Worm (Caenorhabditis elegans) whole organism, L1 larva: Measurements from ENCODE around the gene fbxa-172.

ENCODE experiments used
- C04F5.9 ChIP-seq: sonication (generic microtip); optimal IDR thresholded peaks from 2 replicates; lab custom pipeline; 2016; ENCODE audit warnings: missing genetic modification characterization, missing compliant biosample characterization
- F16B12.6 ChIP-seq: fragments of 150-350 bp; optimal IDR thresholded peaks from 2 replicates; lab custom pipeline; 2014; ENCODE audit warnings: missing biosample characterization, missing genetic modification characterization
- Y116A8C.19 ChIP-seq: sonication (generic microtip); optimal IDR thresholded peaks from 2 replicates; lab custom pipeline; 2016; ENCODE audit warnings: missing compliant biosample characterization, missing genetic modification characterization, borderline replicate concordance
- aly-2 ChIP-seq: fragments of 150-350 bp; optimal IDR thresholded peaks from 2 replicates; lab custom pipeline; 2014; ENCODE audit warnings: missing biosample characterization, missing genetic modification characterization
- ceh-8 ChIP-seq: fragments of 200-800 bp; sonication (Bioruptor generic); optimal IDR thresholded peaks from 2 replicates; lab custom pipeline; 2018; ENCODE audit warnings: mild to moderate bottlenecking, missing genetic modification characterization, moderate library complexity, missing compliant biosample characterization
- ceh-82 ChIP-seq, 3 experiments: fragments of 150-350 bp in 1 of 3; sonication (generic microtip) in 2 of 3; optimal IDR thresholded peaks; 2 replicates each; lab custom pipeline; 2014 to 2017; ENCODE audit warnings: missing biosample characterization in 3 of 3, missing genetic modification characterization in 3 of 3
- ceh-88 ChIP-seq: fragments of 200-800 bp; sonication (Bioruptor generic); IDR thresholded peaks from 2 replicates; pipeline ENCODE4 v1.3.6; 2022; ENCODE audit warnings: missing genetic modification characterization, missing compliant biosample characterization
- ces-1 ChIP-seq: fragments of 150-350 bp; optimal IDR thresholded peaks from 2 replicates; lab custom pipeline; 2014; ENCODE audit warnings: missing biosample characterization, missing genetic modification reagents, missing genetic modification characterization
- egl-27 ChIP-seq, 2 experiments: fragments of 150-350 bp in 1 of 2; sonication (generic microtip); optimal IDR thresholded peaks; 3 replicates each; lab custom pipeline; 2017 to 2018; ENCODE audit warnings: missing biosample characterization in 2 of 2, missing genetic modification characterization in 2 of 2, missing genetic modification reagents in 2 of 2
- elt-3 ChIP-seq, 6 experiments: fragments of 150-350 bp in 1 of 6; sonication (generic microtip); optimal IDR thresholded peaks; 2 replicates each; lab custom pipeline; 2017 to 2018; ENCODE audit warnings: missing biosample characterization in 6 of 6, missing genetic modification characterization in 6 of 6, inconsistent platforms in 1 of 6
- fkh-10 ChIP-seq: sonication (generic microtip); optimal IDR thresholded peaks from 2 replicates; lab custom pipeline; 2017; ENCODE audit warnings: missing biosample characterization, missing genetic modification reagents, missing genetic modification characterization
- fkh-4 ChIP-seq: sonication (generic microtip); optimal IDR thresholded peaks from 2 replicates; lab custom pipeline; 2016; ENCODE audit warnings: missing compliant biosample characterization, missing genetic modification characterization, borderline replicate concordance
- hlh-17 ChIP-seq: fragments of 200-800 bp; sonication (Bioruptor generic); optimal IDR thresholded peaks from 2 replicates; lab custom pipeline; 2018; ENCODE audit warnings: missing genetic modification characterization, mild to moderate bottlenecking, missing compliant biosample characterization, moderate library complexity, borderline replicate concordance
- hlh-4 ChIP-seq: sonication (generic microtip); optimal IDR thresholded peaks from 2 replicates; lab custom pipeline; 2016; ENCODE audit warnings: mild to moderate bottlenecking, missing genetic modification characterization, missing compliant biosample characterization
- hpl-2 ChIP-seq: fragments of 150-350 bp; optimal IDR thresholded peaks from 2 replicates; lab custom pipeline; 2014; ENCODE audit warnings: missing biosample characterization, missing genetic modification reagents, missing genetic modification characterization
- jun-1 ChIP-seq: fragments of 150-350 bp; optimal IDR thresholded peaks from 2 replicates; lab custom pipeline; 2014; ENCODE audit warnings: missing biosample characterization, missing genetic modification reagents, missing genetic modification characterization
- lin-13 ChIP-seq: fragments of 150-350 bp; optimal IDR thresholded peaks from 2 replicates; lab custom pipeline; 2014; ENCODE audit warnings: missing biosample characterization, missing genetic modification reagents, missing genetic modification characterization
- lin-39 ChIP-seq: fragments of 150-350 bp; optimal IDR thresholded peaks from 2 replicates; lab custom pipeline; 2014; ENCODE audit warnings: missing biosample characterization, missing genetic modification reagents, missing genetic modification characterization
- lsy-2 ChIP-seq, 2 experiments: fragments of 150-350 bp; optimal IDR thresholded peaks; 2 replicates each; lab custom pipeline; 2014; ENCODE audit warnings: missing biosample characterization in 2 of 2, missing genetic modification characterization in 2 of 2
- mab-9 ChIP-seq: fragments of 200-800 bp; sonication (Bioruptor generic); IDR thresholded peaks from 2 replicates; pipeline ENCODE4 v1.3.6; 2022; ENCODE audit warnings: missing genetic modification reagents, missing genetic modification characterization, missing compliant biosample characterization
- nhr-11 ChIP-seq: fragments of 150-350 bp; optimal IDR thresholded peaks from 2 replicates; lab custom pipeline; 2014; ENCODE audit warnings: missing biosample characterization, missing genetic modification characterization
- nhr-12 ChIP-seq: sonication (generic microtip); optimal IDR thresholded peaks from 2 replicates; lab custom pipeline; 2017; ENCODE audit warnings: missing biosample characterization, missing genetic modification characterization
- nhr-20 ChIP-seq: sonication (generic microtip); optimal IDR thresholded peaks from 2 replicates; lab custom pipeline; 2016; ENCODE audit warnings: mild to moderate bottlenecking, missing genetic modification characterization, missing compliant biosample characterization
- nhr-237 ChIP-seq: fragments of 150-350 bp; optimal IDR thresholded peaks from 2 replicates; lab custom pipeline; 2014; ENCODE audit warnings: missing biosample characterization, missing genetic modification characterization
- nhr-47 ChIP-seq: sonication (generic microtip); optimal IDR thresholded peaks from 2 replicates; lab custom pipeline; 2016; ENCODE audit warnings: mild to moderate bottlenecking, missing genetic modification characterization, moderate library complexity, missing compliant biosample characterization
- nhr-71 ChIP-seq: sonication (generic microtip); optimal IDR thresholded peaks from 2 replicates; lab custom pipeline; 2016; ENCODE audit warnings: mild to moderate bottlenecking, missing genetic modification characterization, moderate library complexity, missing compliant biosample characterization
- nhr-76 ChIP-seq: sonication (generic microtip); optimal IDR thresholded peaks from 2 replicates; lab custom pipeline; 2017; ENCODE audit warnings: missing biosample characterization, missing genetic modification characterization
- pag-3 ChIP-seq: sonication (generic microtip); optimal IDR thresholded peaks from 2 replicates; lab custom pipeline; 2017; ENCODE audit warnings: missing genetic modification characterization, mild to moderate bottlenecking, missing compliant biosample characterization, antibody characterized with exemption, borderline replicate concordance; ENCODE audit not compliant: insufficient read depth
- pax-3 ChIP-seq: fragments of 200-800 bp; sonication (Bioruptor generic); optimal IDR thresholded peaks from 2 replicates; lab custom pipeline; 2018; ENCODE audit warnings: mild to moderate bottlenecking, missing genetic modification characterization, moderate library complexity, missing compliant biosample characterization
- pqm-1 ChIP-seq: sonication (generic microtip); optimal IDR thresholded peaks from 3 replicates; lab custom pipeline; 2017; ENCODE audit warnings: missing biosample characterization, missing genetic modification characterization
- rnt-1 ChIP-seq: sonication (generic microtip); optimal IDR thresholded peaks from 2 replicates; lab custom pipeline; 2016; ENCODE audit warnings: mild to moderate bottlenecking, missing genetic modification characterization, moderate library complexity, missing compliant biosample characterization
- snu-23 ChIP-seq: sonication (generic microtip); optimal IDR thresholded peaks from 2 replicates; lab custom pipeline; 2016; ENCODE audit warnings: missing genetic modification characterization, missing compliant biosample characterization
- sox-4 ChIP-seq: sonication (generic microtip); optimal IDR thresholded peaks from 2 replicates; lab custom pipeline; 2016; ENCODE audit warnings: missing genetic modification characterization, missing compliant biosample characterization
- sptf-1 ChIP-seq: fragments of 150-350 bp; optimal IDR thresholded peaks from 2 replicates; lab custom pipeline; 2014; ENCODE audit warnings: missing biosample characterization, missing genetic modification characterization
- tbx-2 ChIP-seq: sonication (generic microtip); optimal IDR thresholded peaks from 2 replicates; lab custom pipeline; 2016; ENCODE audit warnings: missing genetic modification characterization, missing compliant biosample characterization
- unc-62 ChIP-seq: fragments of 150-350 bp; optimal IDR thresholded peaks from 2 replicates; lab custom pipeline; 2014; ENCODE audit warnings: missing biosample characterization, missing genetic modification reagents, missing genetic modification characterization
- unc-98 ChIP-seq: fragments of 200-800 bp; sonication (Bioruptor generic); IDR thresholded peaks from 2 replicates; pipeline ENCODE4 v1.3.6; 2022; ENCODE audit warnings: missing genetic modification characterization, missing compliant biosample characterization
- zag-1 ChIP-seq: fragments of 150-350 bp; optimal IDR thresholded peaks from 2 replicates; lab custom pipeline; 2014; ENCODE audit warnings: missing biosample characterization, missing genetic modification characterization
- zip-4 ChIP-seq: fragments of 200-800 bp; sonication (Bioruptor generic); optimal IDR thresholded peaks from 2 replicates; lab custom pipeline; 2018; ENCODE audit warnings: mild to moderate bottlenecking, missing genetic modification characterization, moderate library complexity, missing compliant biosample characterization
- ztf-11 ChIP-seq, 2 experiments: sonication (generic microtip); optimal IDR thresholded peaks; 2 replicates each; lab custom pipeline; 2016 to 2017; ENCODE audit warnings: missing genetic modification characterization in 2 of 2, missing biosample characterization in 1 of 2, missing compliant biosample characterization in 1 of 2
- ztf-4 ChIP-seq: fragments of 150-350 bp; optimal IDR thresholded peaks from 2 replicates; lab custom pipeline; 2014; ENCODE audit warnings: missing biosample characterization, missing genetic modification characterization

fbxa-172 gene

DNA sequence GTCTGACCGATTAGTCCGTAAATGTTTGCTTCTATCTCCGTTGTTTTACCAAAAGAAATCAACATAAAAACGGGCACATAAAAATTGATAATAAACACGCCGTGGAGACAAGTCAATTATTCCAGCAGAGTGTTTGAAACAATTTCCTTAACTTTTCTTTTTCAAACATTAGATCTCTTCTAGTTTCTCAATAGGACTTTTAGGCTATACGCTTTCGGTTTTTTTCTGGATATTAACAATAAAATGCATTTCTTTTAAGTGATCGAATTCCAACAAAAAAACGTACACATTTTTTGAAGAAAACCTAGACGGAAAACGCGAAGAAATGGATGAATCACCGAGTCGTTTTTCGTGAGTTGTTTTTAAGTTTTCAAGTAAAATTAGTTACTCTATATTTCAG lies at the start of gene fbxa-172:
fbxa-172 (plus strand) TSS at position 301 of the 400 bp plus-strand sequence.
- no peak for TF ChIP-seq sox-4 (tag; lab: Kevin White, UChicago)
- no peak for TF ChIP-seq hlh-17
- no peak for TF ChIP-seq rnt-1 (tag; lab: Kevin White, UChicago)
- no peak for TF ChIP-seq ceh-88
- TF ChIP-seq sptf-1 (tag; lab: Kevin White, UChicago): no peak
- no peak for TF ChIP-seq elt-3 (tag; optimal IDR thresholded peaks at IDR 0.05; lab: Kevin White, UChicago)
- TF ChIP-seq pag-3: no peak
- no peak for TF ChIP-seq zag-1 (tag; lab: Kevin White, UChicago)

DNA sequence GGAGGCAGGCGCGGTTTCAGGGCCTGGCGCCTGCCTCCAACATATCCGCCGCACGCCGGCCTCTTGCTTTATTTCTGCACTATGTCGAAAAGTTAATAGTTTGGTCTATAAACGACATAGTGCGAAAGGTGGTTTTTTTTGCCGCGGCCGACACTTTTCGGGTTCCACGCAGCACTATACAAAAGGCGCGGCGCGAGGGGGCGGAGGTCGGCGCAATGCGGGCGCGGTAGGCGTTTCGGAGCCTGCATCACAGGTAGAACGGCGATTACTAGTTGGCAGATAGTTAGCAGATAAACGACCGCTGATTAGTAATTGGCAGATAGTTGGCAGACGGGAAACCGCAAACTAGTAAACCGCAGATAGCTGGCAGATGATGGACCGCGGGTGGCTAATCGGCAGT lies 46.3 kb upstream of the fbxa-172 start:
- no peak for TF ChIP-seq F16B12.6 (tag; lab: Kevin White, UChicago)
- TF ChIP-seq fkh-4 (tag; lab: Kevin White, UChicago): no peak
- TF ChIP-seq ztf-4 (tag; lab: Kevin White, UChicago): no peak
- TF ChIP-seq nhr-71 (tag; lab: Kevin White, UChicago): no peak

DNA sequence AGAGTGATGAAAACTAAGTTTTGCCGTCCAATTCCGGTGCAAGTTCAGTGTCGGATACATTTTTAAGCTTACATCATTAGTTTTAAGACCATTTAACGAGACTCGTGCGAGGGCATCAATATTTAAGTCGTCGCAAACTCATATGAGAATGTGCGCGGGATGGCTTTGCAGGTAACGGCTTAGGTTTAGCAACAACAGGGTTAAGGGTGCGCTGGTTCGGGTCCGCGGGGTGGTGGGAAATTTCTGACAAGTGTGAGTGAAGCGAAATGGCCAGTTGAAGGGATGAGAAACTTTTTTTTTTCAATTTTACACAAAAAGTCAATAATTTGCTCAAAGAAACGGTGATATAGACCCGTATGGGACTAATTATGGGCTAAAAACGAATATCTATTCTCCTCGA lies 45.2 kb upstream of the fbxa-172 start:
- TF ChIP-seq lin-13 (GFP tag; lab: Kevin White, UChicago) (no peak), pqm-1 (no peak), egl-27 (tag; optimal IDR thresholded peaks at IDR 0.05; lab: Kevin White, UChicago) (no peak), nhr-20 (no peak), hpl-2 (GFP tag; lab: Kevin White, UChicago) (no peak), ceh-82 (tag; optimal IDR thresholded peaks at IDR 0.05; lab: Kevin White, UChicago) (no peak), fkh-10 (no peak), jun-1 (tag; lab: Kevin White, UChicago) (no peak), hlh-4 (tag; lab: Kevin White, UChicago) (no peak), sptf-1 (tag; lab: Kevin White, UChicago) (no peak), ces-1 (GFP tag; lab: Kevin White, UChicago) (no peak), nhr-12 (tag; lab: Kevin White, UChicago) (no peak), nhr-11 (tag; lab: Kevin White, UChicago) (no peak), aly-2 (no peak), lsy-2 (tag; optimal IDR thresholded peaks at IDR 0.05; lab: Kevin White, UChicago) (no peak), zag-1 (tag; lab: Kevin White, UChicago) (no peak), Y116A8C.19 (tag; lab: Kevin White, UChicago) (no peak), hlh-17 (no peak), C04F5.9 (tag; lab: Kevin White, UChicago) (no peak), unc-62 (no peak)

DNA sequence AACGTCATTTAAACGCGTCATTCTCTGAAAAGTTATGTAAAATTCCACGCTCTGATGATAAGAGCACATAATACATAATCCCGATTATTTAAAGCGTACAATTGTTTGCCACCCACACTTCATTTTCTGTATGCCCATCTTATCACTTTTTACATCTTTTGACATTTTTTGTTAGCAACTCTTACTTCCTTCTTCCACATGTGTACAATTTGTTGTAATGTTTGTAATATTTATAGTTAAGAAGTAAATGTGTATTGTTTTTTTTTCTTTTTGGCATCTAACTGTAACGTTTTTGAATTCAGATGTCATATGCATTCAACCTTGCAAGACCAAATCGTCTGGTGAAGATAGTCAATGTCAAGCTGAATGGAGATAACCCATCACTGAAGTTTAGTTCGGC lies 38.3 kb upstream of the fbxa-172 start, which contains the start of gene fbxa-136:
fbxa-136 (plus strand) TSS at position 301 of the 400 bp plus-strand sequence.
- no peak for TF ChIP-seq nhr-47 (tag; lab: Kevin White, UChicago)
- no peak for TF ChIP-seq nhr-237 (tag; lab: Kevin White, UChicago)
- no peak for TF ChIP-seq nhr-76 (tag; lab: Kevin White, UChicago)
- no peak for TF ChIP-seq lin-39 (tag; lab: Kevin White, UChicago)
- no peak for TF ChIP-seq unc-98
- no peak for TF ChIP-seq unc-62
- no peak for TF ChIP-seq ztf-11 (tag; optimal IDR thresholded peaks at IDR 0.05; lab: Kevin White, UChicago)
- no peak for TF ChIP-seq mab-9 (GFP tag; lab: Robert Waterston, UW)
- no peak for TF ChIP-seq nhr-12 (tag; lab: Kevin White, UChicago)
- TF ChIP-seq nhr-20: no peak
- no peak for TF ChIP-seq ceh-8 (GFP tag; lab: Kevin White, UChicago)
- TF ChIP-seq pax-3 (tag; lab: Kevin White, UChicago): no peak
- TF ChIP-seq snu-23 (GFP tag; lab: Kevin White, UChicago): no peak
- TF ChIP-seq tbx-2 (tag; lab: Kevin White, UChicago): no peak
- TF ChIP-seq zip-4 (GFP tag; lab: Kevin White, UChicago): no peak
- TF ChIP-seq, all 84 proteins: peak for 0
